Fruit fly (Drosophila melanogaster) whole organism, wandering third instar larva: ENCODE measurements around the gene ImpL2.

Experiments used
- Abd-B ChIP-seq: fragments of >200 bp; optimal IDR thresholded peaks from 2 replicates; lab custom pipeline; 2017; ENCODE audit warnings: missing biosample characterization, missing genetic modification characterization
- CG32264 ChIP-seq: fragments of 200-800 bp; sonication (Bioruptor generic); optimal IDR thresholded peaks from 2 replicates; lab custom pipeline; 2016; ENCODE audit warnings: missing biosample characterization, missing genetic modification characterization
- CG9705 ChIP-seq: fragments of 200-800 bp; sonication (Bioruptor generic); optimal IDR thresholded peaks from 2 replicates; lab custom pipeline; 2018; ENCODE audit warnings: missing biosample characterization, mild to moderate bottlenecking, missing genetic modification characterization
- CrebA ChIP-seq: fragments of 200-800 bp; sonication (Bioruptor generic); optimal IDR thresholded peaks from 2 replicates; lab custom pipeline; 2016; ENCODE audit warnings: missing biosample characterization, mild to moderate bottlenecking, missing genetic modification characterization, borderline replicate concordance
- Dif ChIP-seq: fragments of 200-275, 200-300 bp; sonication (Bioruptor generic); optimal IDR thresholded peaks from 2 replicates; lab custom pipeline; 2018; ENCODE audit warnings: missing biosample characterization, missing genetic modification characterization; ENCODE audit not compliant: partially characterized antibody
- HLH106 ChIP-seq: fragments of 200-800 bp; optimal IDR thresholded peaks from 3 replicates; lab custom pipeline; 2019; ENCODE audit warnings: missing biosample characterization, mild to moderate bottlenecking, missing genetic modification characterization, moderate library complexity
- Hnf4 ChIP-seq: fragments of 200-800 bp; sonication (Bioruptor generic); optimal IDR thresholded peaks from 2 replicates; lab custom pipeline; 2016; ENCODE audit warnings: missing biosample characterization, mild to moderate bottlenecking, missing genetic modification characterization
- Hr78 ChIP-seq: fragments of >200 bp; optimal IDR thresholded peaks from 2 replicates; lab custom pipeline; 2017; ENCODE audit warnings: missing biosample characterization, missing genetic modification characterization
- Hr83 ChIP-seq: fragments of 200-300 bp; sonication (Bioruptor generic); optimal IDR thresholded peaks from 2 replicates; lab custom pipeline; 2016; ENCODE audit warnings: missing biosample characterization, mild to moderate bottlenecking, missing genetic modification characterization, moderate library complexity; ENCODE audit not compliant: poor library complexity, severe bottlenecking
- Mio ChIP-seq: sonication (Bioruptor generic); optimal IDR thresholded peaks from 2 replicates; lab custom pipeline; 2016; ENCODE audit warnings: missing biosample characterization, missing genetic modification characterization
- N ChIP-seq: fragments of >200 bp; optimal IDR thresholded peaks from 2 replicates; lab custom pipeline; 2018; ENCODE audit warnings: missing biosample characterization, missing external identifiers, missing genetic modification characterization
- OdsH ChIP-seq: fragments of 200-800 bp; sonication (Bioruptor generic); optimal IDR thresholded peaks from 2 replicates; lab custom pipeline; 2016; ENCODE audit warnings: missing biosample characterization, mild to moderate bottlenecking, missing genetic modification characterization
- Rel ChIP-seq, 2 experiments: fragments of 200-800 bp; sonication (Bioruptor generic) in 1 of 2; optimal IDR thresholded peaks; 2 replicates in 1 of 2; 3 replicates in 1 of 2; lab custom pipeline; 2016 to 2019; ENCODE audit warnings: mild to moderate bottlenecking in 2 of 2, missing biosample characterization in 2 of 2, missing genetic modification characterization in 2 of 2, moderate library complexity in 1 of 2
- Sp1 ChIP-seq: fragments of 200-800 bp; sonication (Bioruptor generic); optimal IDR thresholded peaks from 3 replicates; lab custom pipeline; 2019; ENCODE audit warnings: missing biosample characterization, mild to moderate bottlenecking, missing genetic modification characterization, moderate library complexity
- Vsx2 ChIP-seq: fragments of 200-300, 225-300 bp; sonication (Bioruptor generic); optimal IDR thresholded peaks from 2 replicates; lab custom pipeline; 2018; ENCODE audit warnings: missing biosample characterization, missing genetic modification characterization; ENCODE audit not compliant: partially characterized antibody
- br ChIP-seq: fragments of 200-800 bp; sonication (Bioruptor generic); optimal IDR thresholded peaks from 2 replicates; lab custom pipeline; 2016; ENCODE audit warnings: missing biosample characterization, missing genetic modification characterization
- brk ChIP-seq: fragments of 200-800 bp; sonication (Bioruptor generic); optimal IDR thresholded peaks from 2 replicates; lab custom pipeline; 2016; ENCODE audit warnings: missing biosample characterization, mild to moderate bottlenecking, missing genetic modification characterization
- dl ChIP-seq, 2 experiments: fragments of 175-275, 200-275 bp in 1 of 2; fragments of 200-275 bp in 1 of 2; sonication (Bioruptor generic); optimal IDR thresholded peaks; lab custom pipeline; 2018; ENCODE audit warnings: mild to moderate bottlenecking in 2 of 2, missing biosample characterization in 2 of 2, missing genetic modification characterization in 2 of 2, moderate library complexity in 2 of 2; ENCODE audit not compliant: partially characterized antibody in 2 of 2, insufficient read depth in 1 of 2
- dmrt93B ChIP-seq: fragments of 200-800 bp; sonication (Bioruptor generic); optimal IDR thresholded peaks from 2 replicates; lab custom pipeline; 2018; ENCODE audit warnings: missing biosample characterization, mild to moderate bottlenecking, missing genetic modification characterization
- foxo ChIP-seq, 2 experiments: fragments of 200-800 bp; sonication (Bioruptor generic); optimal IDR thresholded peaks; 2 replicates in 1 of 2; 3 replicates in 1 of 2; lab custom pipeline; 2016 to 2017; ENCODE audit warnings: missing biosample characterization in 2 of 2, missing genetic modification characterization in 2 of 2
- fru ChIP-seq: fragments of 200-800 bp; sonication (Bioruptor generic); optimal IDR thresholded peaks from 3 replicates; lab custom pipeline; 2016; ENCODE audit warnings: missing biosample characterization, mild to moderate bottlenecking, missing genetic modification characterization
- h ChIP-seq: fragments of 200-800 bp; sonication (Bioruptor generic); optimal IDR thresholded peaks from 3 replicates; lab custom pipeline; 2016; ENCODE audit warnings: missing biosample characterization, mild to moderate bottlenecking, missing genetic modification characterization
- jim ChIP-seq: fragments of 175-275, 200-325 bp; sonication (Bioruptor generic); optimal IDR thresholded peaks from 2 replicates; lab custom pipeline; 2016; ENCODE audit warnings: missing biosample characterization, mild to moderate bottlenecking, missing genetic modification characterization
- rgr ChIP-seq: fragments of 200-800 bp; sonication (Bioruptor generic); optimal IDR thresholded peaks from 3 replicates; lab custom pipeline; 2016; ENCODE audit warnings: missing biosample characterization, mild to moderate bottlenecking, missing genetic modification characterization
- sage ChIP-seq: fragments of 200-800 bp; sonication (Bioruptor generic); optimal IDR thresholded peaks from 2 replicates; lab custom pipeline; 2016; ENCODE audit warnings: missing biosample characterization, mild to moderate bottlenecking, missing genetic modification characterization
- usp ChIP-seq: fragments of >200 bp; optimal IDR thresholded peaks from 2 replicates; lab custom pipeline; 2017; ENCODE audit warnings: missing biosample characterization, missing genetic modification characterization

The ImpL2 gene

DNA sequence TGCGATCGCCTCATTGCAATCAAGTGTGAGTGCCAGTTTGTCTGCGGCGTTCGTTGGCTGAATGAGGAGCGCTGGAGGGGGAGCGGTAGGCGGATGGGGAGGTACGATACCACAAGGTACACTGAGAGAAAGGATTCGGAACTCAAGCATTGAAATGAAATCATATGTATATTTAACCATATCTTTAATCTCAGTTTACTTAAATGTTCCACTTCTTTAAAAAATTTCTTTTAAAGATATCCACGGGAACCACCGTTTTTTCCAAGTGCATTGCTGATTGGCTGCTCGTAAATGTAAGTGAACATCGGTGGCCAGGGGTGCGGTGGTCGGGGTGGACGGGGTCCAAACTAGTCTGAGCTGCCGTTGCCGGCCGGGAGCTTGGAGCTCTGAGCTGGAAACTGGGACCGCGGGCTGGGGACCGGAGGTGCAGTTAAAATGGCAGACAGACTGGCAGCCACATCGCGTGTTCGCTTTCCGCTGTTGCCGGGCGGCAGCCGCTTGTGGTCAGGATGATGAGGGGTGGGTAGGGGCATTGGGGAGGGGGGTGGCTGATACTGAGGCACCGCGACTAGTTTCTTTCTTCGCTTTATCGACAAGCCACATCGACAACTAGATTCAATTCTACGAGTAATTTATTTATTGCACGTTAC is 7.6 kb downstream of the ImpL2 start (continued):
- TF ChIP-seq HLH106 (tag; lab: Kevin White, UChicago): peak; percentile 96

DNA sequence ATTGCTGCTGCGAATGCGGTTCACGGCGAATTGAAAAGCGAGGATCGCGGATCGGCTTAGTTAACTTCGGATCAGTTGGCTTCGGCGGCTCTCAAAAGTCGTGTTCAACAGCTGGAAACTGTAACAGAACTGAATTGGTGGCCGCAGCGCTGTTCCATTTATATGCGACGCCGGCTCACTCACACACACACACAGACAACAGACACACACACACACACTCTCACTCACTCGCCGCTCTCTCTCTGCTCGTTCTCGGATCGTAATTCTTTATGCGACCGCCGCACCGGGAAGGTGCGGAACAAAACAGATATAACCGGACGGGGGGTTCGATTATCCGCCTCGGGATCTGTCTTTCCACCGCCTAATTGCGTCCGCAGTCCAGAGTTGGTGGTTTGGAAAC is 8.8 kb downstream of the ImpL2 start, which contains the start of gene CG46460:
TSS of gene CG46460 (minus strand) at position 139 of the 400 bp plus-strand sequence.
- TF ChIP-seq dmrt93B (GFP tag; lab: Kevin White, UChicago) (peak; percentile 13), Hr83 (GFP tag; lab: Kevin White, UChicago) (peak; percentile 28), CG9705 (GFP tag; lab: Kevin White, UChicago) (no peak), foxo (GFP tag; optimal IDR thresholded peaks at IDR 0.05; lab: Kevin White, UChicago) (peak in 1 of 2 experiments; percentile 47), Rel (GFP tag; optimal IDR thresholded peaks at IDR 0.05; lab: Kevin White, UChicago) (no peak), Rel (tag; optimal IDR thresholded peaks at IDR 0.05; lab: Kevin White, UChicago) (peak; percentile 58), Abd-B (GFP tag; lab: Kevin White, UChicago) (no peak), fru (GFP tag; lab: Kevin White, UChicago) (peak; percentile 38), rgr (GFP tag; lab: Kevin White, UChicago) (peak; percentile 26), Vsx2 (GFP tag; lab: Kevin White, UChicago) (no peak), Dif (peak; percentile 25), N (peak; percentile 33), Sp1 (GFP tag; lab: Kevin White, UChicago) (no peak), Hnf4 (GFP tag; lab: Kevin White, UChicago) (peak; percentile 40), dl (GFP tag; optimal IDR thresholded peaks at IDR 0.05; lab: Kevin White, UChicago; ENCODE audit: insufficient read depth in 1 of 2, partially characterized antibody in 2 of 2) (peak in 1 of 2 experiments; percentile 14), OdsH (GFP tag; lab: Kevin White, UChicago) (no peak), h (GFP tag; lab: Kevin White, UChicago) (peak; percentile 31)

DNA sequence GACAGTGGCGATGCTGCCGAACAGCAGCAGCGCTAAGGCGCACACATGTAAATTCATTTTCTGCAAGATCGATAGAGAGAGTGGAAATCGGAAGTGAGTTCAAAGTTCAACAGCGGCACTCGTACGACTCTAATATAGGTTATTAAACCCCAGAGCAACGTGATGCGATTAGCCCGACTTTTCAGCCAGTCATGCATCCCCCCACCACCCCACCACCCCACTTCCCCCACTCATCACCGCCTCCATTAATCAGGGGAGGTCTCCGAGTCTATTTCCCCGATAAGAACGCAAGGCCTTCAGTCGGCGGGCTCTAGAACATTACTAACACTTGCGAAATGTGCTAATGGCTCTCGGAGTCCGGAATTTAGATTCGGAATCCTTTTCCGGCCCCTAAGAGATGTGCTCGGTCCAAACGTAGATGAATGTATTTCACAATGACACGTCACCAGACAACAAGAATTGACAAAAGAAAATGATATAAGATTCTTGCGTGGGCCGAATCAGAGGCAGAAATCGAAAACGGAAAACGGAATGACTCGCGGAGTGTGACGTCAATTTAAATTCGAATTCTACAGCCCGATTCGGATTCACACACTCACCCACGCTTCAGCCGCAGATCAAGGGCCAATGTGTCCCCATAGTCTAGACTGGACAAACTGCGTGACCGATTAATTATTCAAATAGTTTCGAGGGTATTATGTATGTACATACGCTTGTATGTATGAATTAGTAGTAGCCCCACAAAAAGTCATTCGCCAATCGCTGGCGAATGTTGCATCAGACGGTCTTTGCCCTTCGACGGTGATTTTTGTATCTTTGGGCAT is 10.1 kb downstream of the ImpL2 start:
- TF ChIP-seq usp (GFP tag; lab: Kevin White, UChicago) (no peak), Rel (GFP tag; optimal IDR thresholded peaks at IDR 0.05; lab: Kevin White, UChicago) (no peak), Rel (tag; optimal IDR thresholded peaks at IDR 0.05; lab: Kevin White, UChicago) (peak; percentile 46), Vsx2 (GFP tag; lab: Kevin White, UChicago) (no peak), dmrt93B (GFP tag; lab: Kevin White, UChicago) (no peak), jim (GFP tag; lab: Kevin White, UChicago) (no peak), Hr78 (GFP tag; lab: Kevin White, UChicago) (no peak), sage (GFP tag; lab: Kevin White, UChicago) (no peak), CG32264 (GFP tag; lab: Kevin White, UChicago) (no peak), fru (GFP tag; lab: Kevin White, UChicago) (no peak), brk (no peak), Mio (GFP tag; lab: Kevin White, UChicago) (no peak), CrebA (GFP tag; lab: Kevin White, UChicago) (no peak), Hnf4 (GFP tag; lab: Kevin White, UChicago) (peak; percentile 6)

DNA sequence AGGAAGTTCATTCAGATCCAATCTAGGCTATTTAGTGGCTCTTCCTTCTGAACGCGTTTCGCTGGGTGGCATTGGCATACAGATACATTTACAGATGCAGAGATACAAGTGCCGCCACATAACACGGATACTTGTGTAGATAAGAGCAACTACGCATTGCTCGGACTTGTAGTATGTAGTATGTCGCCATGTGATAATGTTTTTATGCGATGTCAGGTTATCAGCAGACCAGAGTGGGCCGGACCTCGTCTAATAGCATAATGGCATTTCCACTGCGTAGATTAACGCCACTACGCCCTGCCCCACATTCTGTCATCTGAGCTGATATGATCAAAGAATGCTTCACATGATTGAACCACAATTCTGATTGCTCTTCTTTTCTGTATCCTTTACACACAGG is 14.2 kb downstream of the ImpL2 start:
- TF ChIP-seq CrebA (GFP tag; lab: Kevin White, UChicago) (no peak), br (no peak), sage (GFP tag; lab: Kevin White, UChicago) (no peak), CG9705 (GFP tag; lab: Kevin White, UChicago) (no peak), Vsx2 (GFP tag; lab: Kevin White, UChicago) (no peak), dmrt93B (GFP tag; lab: Kevin White, UChicago) (no peak), OdsH (GFP tag; lab: Kevin White, UChicago) (no peak), Hr78 (GFP tag; lab: Kevin White, UChicago) (no peak), Hnf4 (GFP tag; lab: Kevin White, UChicago) (no peak)
